Fruit fly (Drosophila melanogaster): ENCODE data around the gene Hpd.

The Hpd gene

DNA sequence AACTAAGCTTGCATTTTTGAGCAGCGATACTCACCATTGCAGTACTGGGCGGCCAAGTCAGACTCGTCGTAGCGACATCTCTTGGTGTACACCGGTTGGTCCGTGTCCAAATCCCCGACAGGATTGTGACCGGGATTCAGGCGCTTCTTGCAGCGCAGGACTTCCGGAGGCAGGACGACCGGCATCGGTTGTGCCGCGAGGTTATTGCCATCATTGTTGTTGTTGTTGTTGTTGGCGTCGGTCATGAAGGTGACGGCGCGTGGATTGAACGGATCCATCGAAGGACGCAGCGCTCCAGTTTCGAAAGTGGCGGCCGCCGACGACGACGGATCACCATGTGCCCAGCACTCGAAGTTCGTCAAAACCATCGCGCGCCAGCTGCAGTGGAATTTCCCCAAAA, 32.9 kb upstream of the Hpd start:
- TF ChIP-seq pan (optimal IDR thresholded peaks at IDR 0.05) (no peak), Vsx2 (GFP tag; optimal IDR thresholded peaks at IDR 0.05; ENCODE audit: partially characterized antibody) (no peak), fru (GFP tag; optimal IDR thresholded peaks at IDR 0.05) (no peak), Rel (GFP tag; optimal IDR thresholded peaks at IDR 0.05) (no peak), Rel (tag; optimal IDR thresholded peaks at IDR 0.05) (no peak), ey (GFP tag; optimal IDR thresholded peaks at IDR 0.05) (no peak), Hr83 (GFP tag; optimal IDR thresholded peaks at IDR 0.05; ENCODE audit: poor library complexity, severe bottlenecking) (no peak)

DNA sequence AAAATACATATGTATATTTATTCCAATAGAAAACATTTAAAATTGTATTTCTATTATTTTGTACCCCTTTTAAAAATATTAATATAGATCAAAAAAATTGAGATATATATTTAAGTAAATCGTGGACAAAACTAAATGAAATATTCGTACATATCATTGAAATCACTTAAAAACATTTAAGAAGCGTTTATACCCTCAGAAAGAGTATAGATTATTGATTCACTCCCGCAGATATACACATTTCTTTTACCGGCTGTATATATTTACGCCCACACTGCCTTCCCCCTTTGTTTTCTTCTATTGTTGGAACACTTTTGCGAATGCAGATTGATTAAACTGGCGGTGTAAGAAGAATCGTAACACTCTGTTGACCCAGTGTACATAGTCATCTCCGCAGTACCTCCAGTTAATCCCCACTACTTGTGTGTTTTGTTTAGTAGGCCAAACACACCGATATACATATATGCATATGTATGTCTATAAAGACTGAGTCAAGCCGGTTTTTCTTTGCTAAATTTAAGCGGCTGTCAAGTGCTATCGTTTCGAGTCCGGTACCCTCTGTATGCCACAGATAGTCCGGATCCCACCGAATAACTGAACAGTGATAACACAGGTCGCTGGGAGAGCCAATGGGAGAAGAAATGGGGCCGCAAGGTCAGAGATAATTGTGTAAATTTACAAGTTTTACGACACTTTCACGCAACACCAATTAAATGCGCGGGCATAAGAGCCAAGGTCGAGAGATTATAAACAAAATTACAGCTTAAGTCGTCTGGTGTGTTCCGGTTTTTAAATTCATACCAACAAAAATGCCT, 32.0 kb upstream of the Hpd start:
- no peak for TF ChIP-seq Jra (GFP tag; optimal IDR thresholded peaks at IDR 0.05)
- no peak for TF ChIP-seq dl (GFP tag; optimal IDR thresholded peaks at IDR 0.05; ENCODE audit: insufficient read depth in 1 of 2, partially characterized antibody in 2 of 2)
- TF ChIP-seq Sp1 (GFP tag; optimal IDR thresholded peaks at IDR 0.05) = peak; percentile 6
- TF ChIP-seq usp (GFP tag; optimal IDR thresholded peaks at IDR 0.05) = no peak
- no peak for TF ChIP-seq dmrt93B (GFP tag; optimal IDR thresholded peaks at IDR 0.05)
- no peak for TF ChIP-seq Dif (GFP tag; optimal IDR thresholded peaks at IDR 0.05; ENCODE audit: partially characterized antibody)
- TF ChIP-seq dsf (GFP tag; optimal IDR thresholded peaks at IDR 0.05; ENCODE audit: borderline replicate concordance) = no peak
- peak; percentile 72 for TF ChIP-seq rgr (GFP tag; optimal IDR thresholded peaks at IDR 0.05)
- no peak for TF ChIP-seq Dfd (GFP tag; optimal IDR thresholded peaks at IDR 0.05)
- TF ChIP-seq OdsH (GFP tag; optimal IDR thresholded peaks at IDR 0.05) = peak; percentile 18
- peak; percentile 48 for TF ChIP-seq fru (GFP tag; optimal IDR thresholded peaks at IDR 0.05)
- no peak for TF ChIP-seq Abd-B (GFP tag; optimal IDR thresholded peaks at IDR 0.05)
- no peak for TF ChIP-seq GATAd (GFP tag; optimal IDR thresholded peaks at IDR 0.05)
- TF ChIP-seq ey (GFP tag; optimal IDR thresholded peaks at IDR 0.05) = no peak
- TF ChIP-seq Vsx2 (GFP tag; optimal IDR thresholded peaks at IDR 0.05; ENCODE audit: partially characterized antibody) = no peak
- TF ChIP-seq h (GFP tag; optimal IDR thresholded peaks at IDR 0.05) = peak; percentile 21
- no peak for TF ChIP-seq CrebA (GFP tag; optimal IDR thresholded peaks at IDR 0.05; ENCODE audit: borderline replicate concordance)
- TF ChIP-seq tai (GFP tag; optimal IDR thresholded peaks at IDR 0.05) = peak; percentile 9
- no peak for TF ChIP-seq lola (GFP tag; optimal IDR thresholded peaks at IDR 0.05)
- TF ChIP-seq CG9705 (GFP tag; optimal IDR thresholded peaks at IDR 0.05) = no peak
- TF ChIP-seq woc (GFP tag; optimal IDR thresholded peaks at IDR 0.05) = no peak
- TF ChIP-seq Mio (GFP tag; optimal IDR thresholded peaks at IDR 0.05) = no peak
- TF ChIP-seq Rel (GFP tag; optimal IDR thresholded peaks at IDR 0.05) = no peak
- TF ChIP-seq Rel (tag; optimal IDR thresholded peaks at IDR 0.05) = peak; percentile 38
- no peak for TF ChIP-seq psq (GFP tag; optimal IDR thresholded peaks at IDR 0.05)
- TF ChIP-seq Myc (optimal IDR thresholded peaks at IDR 0.05) = no peak
- TF ChIP-seq HLH106 (tag; optimal IDR thresholded peaks at IDR 0.05) = peak; percentile 9
- TF ChIP-seq brk (GFP tag; optimal IDR thresholded peaks at IDR 0.05) = peak; percentile 19
- no peak for TF ChIP-seq sage (GFP tag; optimal IDR thresholded peaks at IDR 0.05)
- TF ChIP-seq Hr83 (GFP tag; optimal IDR thresholded peaks at IDR 0.05; ENCODE audit: poor library complexity, severe bottlenecking) = peak; percentile 27
- no peak for TF ChIP-seq jim (GFP tag; optimal IDR thresholded peaks at IDR 0.05)
- TF ChIP-seq pan (optimal IDR thresholded peaks at IDR 0.05) = no peak
- no peak for TF ChIP-seq sv (GFP tag; optimal IDR thresholded peaks at IDR 0.05)
- TF ChIP-seq Hr78 (GFP tag; optimal IDR thresholded peaks at IDR 0.05) = no peak
- peak; percentile 31 for TF ChIP-seq br (GFP tag; optimal IDR thresholded peaks at IDR 0.05)
- TF ChIP-seq N (GFP tag; optimal IDR thresholded peaks at IDR 0.05) = no peak
- TF ChIP-seq foxo (GFP tag; optimal IDR thresholded peaks at IDR 0.05) = peak in 1 of 2 experiments; percentile 41
- TF ChIP-seq CG32264 (GFP tag; optimal IDR thresholded peaks at IDR 0.05) = no peak
- TF ChIP-seq Hnf4 (GFP tag; optimal IDR thresholded peaks at IDR 0.05) = peak; percentile 12

All from whole organism, wandering third instar larva.